Fruit fly (Drosophila melanogaster) whole organism, prepupa: ENCODE results near the gene CG46307.

ENCODE experiments used
- CG11294 ChIP-seq: fragments of 200-800 bp; sonication (Bioruptor generic); IDR thresholded peaks from 2 replicates; pipeline ENCODE4 v1.3.6; 2022; ENCODE audit warnings: missing biosample characterization, missing genetic modification characterization
- CG11762 ChIP-seq: fragments of 200-800 bp; sonication (Bioruptor generic); optimal IDR thresholded peaks from 3 replicates; lab custom pipeline; 2016; ENCODE audit warnings: missing biosample characterization, missing genetic modification characterization; ENCODE audit not compliant: insufficient read depth
- CG11902 ChIP-seq: fragments of 200-800 bp; sonication (Bioruptor generic); optimal IDR thresholded peaks from 3 replicates; lab custom pipeline; 2016; ENCODE audit warnings: missing biosample characterization, missing genetic modification characterization
- CG16779 ChIP-seq: fragments of 200-800 bp; sonication (Bioruptor generic); optimal IDR thresholded peaks from 3 replicates; lab custom pipeline; 2017; ENCODE audit warnings: missing biosample characterization, mild to moderate bottlenecking, missing genetic modification characterization
- CG3032 ChIP-seq: fragments of 200-800 bp; optimal IDR thresholded peaks from 2 replicates; lab custom pipeline; 2019; ENCODE audit warnings: missing biosample characterization, mild to moderate bottlenecking, missing genetic modification characterization, moderate library complexity
- CG6163 ChIP-seq: fragments of 200-800 bp; sonication (Bioruptor generic); IDR thresholded peaks from 3 replicates; pipeline ENCODE4 v1.3.6; 2022; ENCODE audit warnings: missing biosample characterization, missing genetic modification characterization
- CG6854 ChIP-seq: fragments of 200-800 bp; sonication (Bioruptor generic); optimal IDR thresholded peaks from 2 replicates; lab custom pipeline; 2017; ENCODE audit warnings: missing biosample characterization, mild to moderate bottlenecking, missing genetic modification characterization
- CG8119 ChIP-seq: fragments of 200-800 bp; sonication (Bioruptor generic); IDR thresholded peaks from 3 replicates; pipeline ENCODE4 v1.3.6; 2022; ENCODE audit warnings: missing biosample characterization, missing genetic modification characterization
- CG8632 ChIP-seq: fragments of 200-800 bp; sonication (Bioruptor generic); optimal IDR thresholded peaks from 3 replicates; lab custom pipeline; 2016; ENCODE audit warnings: missing biosample characterization, missing genetic modification characterization
- Ets96B ChIP-seq: fragments of 200-800 bp; optimal IDR thresholded peaks from 2 replicates; lab custom pipeline; 2019; ENCODE audit warnings: missing biosample characterization, mild to moderate bottlenecking, missing genetic modification characterization, moderate library complexity
- Met ChIP-seq: fragments of 200-800 bp; sonication (Bioruptor generic); optimal IDR thresholded peaks from 3 replicates; lab custom pipeline; 2016; ENCODE audit warnings: missing biosample characterization, missing genetic modification characterization
- OdsH ChIP-seq: fragments of 200-800 bp; sonication (Bioruptor generic); optimal IDR thresholded peaks from 3 replicates; lab custom pipeline; 2016; ENCODE audit warnings: missing biosample characterization, missing genetic modification characterization
- Smox ChIP-seq: fragments of 200-800 bp; sonication (Bioruptor generic); optimal IDR thresholded peaks from 3 replicates; lab custom pipeline; 2016; ENCODE audit warnings: missing biosample characterization, missing genetic modification characterization
- Sox15 ChIP-seq: fragments of 200-800 bp; sonication (Bioruptor generic); optimal IDR thresholded peaks from 3 replicates; lab custom pipeline; 2016; ENCODE audit warnings: missing biosample characterization, missing genetic modification characterization
- dac ChIP-seq: fragments of 200-800 bp; sonication (Bioruptor generic); optimal IDR thresholded peaks from 2 replicates; lab custom pipeline; 2017; ENCODE audit warnings: missing biosample characterization, mild to moderate bottlenecking, missing genetic modification characterization
- dsx ChIP-seq: fragments of 200-800 bp; optimal IDR thresholded peaks from 3 replicates; lab custom pipeline; 2019; ENCODE audit warnings: missing biosample characterization, mild to moderate bottlenecking, missing genetic modification characterization, moderate library complexity; ENCODE audit not compliant: poor library complexity, severe bottlenecking
- eg ChIP-seq: fragments of 200-800 bp; sonication (Bioruptor generic); IDR thresholded peaks from 3 replicates; pipeline ENCODE4 v1.3.6; 2022; ENCODE audit warnings: missing biosample characterization, missing genetic modification characterization
- esn ChIP-seq: fragments of 200-800 bp; sonication (Bioruptor generic); optimal IDR thresholded peaks from 2 replicates; lab custom pipeline; 2016; ENCODE audit warnings: missing biosample characterization, mild to moderate bottlenecking, missing genetic modification characterization, moderate library complexity
- fd59A ChIP-seq: fragments of 200-800 bp; sonication (Bioruptor generic); optimal IDR thresholded peaks from 2 replicates; lab custom pipeline; 2017; ENCODE audit warnings: missing biosample characterization, mild to moderate bottlenecking, missing genetic modification characterization, missing genetic modification reagents
- fd85E ChIP-seq: fragments of 200-800 bp; sonication (Bioruptor generic); optimal IDR thresholded peaks from 3 replicates; lab custom pipeline; 2016; ENCODE audit warnings: missing biosample characterization, missing genetic modification characterization
- fkh ChIP-seq: fragments of 200-800 bp; sonication (Bioruptor generic); optimal IDR thresholded peaks from 3 replicates; lab custom pipeline; 2017; ENCODE audit warnings: missing biosample characterization, mild to moderate bottlenecking, missing genetic modification characterization, moderate library complexity
- spab ChIP-seq: fragments of 200-800 bp; sonication (Bioruptor generic); optimal IDR thresholded peaks from 2 replicates; lab custom pipeline; 2017; ENCODE audit warnings: missing biosample characterization, mild to moderate bottlenecking, missing genetic modification characterization, missing genetic modification reagents
- svp ChIP-seq: fragments of 200-800 bp; sonication (Bioruptor generic); peaks from one replicate; lab custom pipeline; 2016; ENCODE audit warnings: missing biosample characterization, missing genetic modification characterization
- vri ChIP-seq: fragments of 200-800 bp; sonication (Bioruptor generic); optimal IDR thresholded peaks from 3 replicates; lab custom pipeline; 2016; ENCODE audit warnings: missing biosample characterization, mild to moderate bottlenecking, missing genetic modification characterization

Gene CG46307

dm6 chr2L:21168295-21169159, 64.2 kb downstream of the CG46307 start, which contains the start of the genes mAcon1, CG43345 and CG43346 (continued):
- TF ChIP-seq esn (GFP tag; lab: Kevin White, UChicago) (peak; percentile 89), Smox (GFP tag; lab: Kevin White, UChicago) (no peak), Ets96B (tag; lab: Kevin White, UChicago) (peak; percentile 66), dsx (GFP tag; lab: Kevin White, UChicago) (no peak), CG6163 (peak; percentile 45; the same call in 1 of the 3 replicates), dac (GFP tag; lab: Kevin White, UChicago) (peak; percentile 43), CG8119 (GFP tag; lab: Robert Waterston, UW) (peak; percentile 65; the same call in 2 of the 3 replicates), fkh (GFP tag; lab: Kevin White, UChicago) (peak; percentile 89)

DNA sequence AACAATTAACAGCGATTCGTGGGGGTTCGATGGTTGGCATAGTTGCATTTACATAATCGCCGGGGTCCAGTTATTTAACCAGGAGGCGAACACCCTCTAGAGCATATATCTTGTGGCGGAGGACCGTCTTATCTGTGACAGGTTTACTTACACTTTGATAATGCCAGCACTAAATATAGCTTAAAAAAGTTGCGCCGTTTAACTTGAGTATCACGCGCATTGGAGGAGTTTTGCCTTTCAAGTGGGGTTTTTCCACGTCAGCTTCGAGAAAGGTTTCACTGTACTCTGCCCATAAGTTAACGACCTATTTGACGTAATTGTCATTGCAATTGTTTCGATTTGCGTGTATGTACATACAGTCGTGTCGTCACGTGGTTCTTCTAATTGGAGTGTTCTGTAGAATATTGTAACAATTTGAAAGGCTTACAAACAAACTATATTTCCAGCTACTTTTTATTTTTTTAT, 64.8 kb downstream of the CG46307 start:
- TF ChIP-seq vri (GFP tag; lab: Kevin White, UChicago) (peak; percentile 71), CG8632 (GFP tag; lab: Kevin White, UChicago) (no peak), CG6163 (no peak)
- TF ChIP-seq, all 60 proteins: peak for 1

DNA sequence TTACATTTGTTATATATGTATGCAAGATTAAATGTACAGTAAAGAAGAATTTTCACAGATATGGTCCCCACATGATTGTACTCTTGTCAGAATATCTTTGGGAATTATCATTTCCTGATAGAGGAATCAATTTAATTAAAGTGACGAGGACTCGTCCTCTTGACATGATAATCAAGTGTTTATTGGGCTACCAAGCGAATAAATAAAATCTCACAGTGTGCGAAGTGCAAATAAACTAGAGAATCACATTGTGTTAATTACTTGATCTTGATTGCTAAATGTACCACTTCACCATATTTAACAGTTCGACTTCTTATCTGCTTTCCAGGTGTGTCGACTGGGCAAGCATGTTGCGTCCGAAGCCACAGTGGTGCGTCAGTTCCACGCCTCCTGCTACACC, 65.5 kb downstream of the CG46307 start:
- TF ChIP-seq svp (GFP tag; lab: Kevin White, UChicago) (peak; percentile 69), CG11902 (GFP tag; lab: Kevin White, UChicago) (no peak)

dm6 chr2L:21172922-21173321, 68.6 kb downstream of the CG46307 start, which contains the start of gene CG31627:
TSS of gene CG31627 (plus strand) at chr2L:21173222.
- TF ChIP-seq fd85E (GFP tag; lab: Kevin White, UChicago) (no peak), fkh (GFP tag; lab: Kevin White, UChicago) (no peak), fd59A (GFP tag; lab: Kevin White, UChicago) (no peak), CG8632 (GFP tag; lab: Kevin White, UChicago) (no peak), Sox15 (GFP tag; lab: Kevin White, UChicago) (no peak), spab (GFP tag; lab: Kevin White, UChicago) (no peak), CG16779 (tag; lab: Kevin White, UChicago) (no peak)

- TF ChIP-seq fkh (GFP tag; lab: Kevin White, UChicago) (no peak), esn (GFP tag; lab: Kevin White, UChicago) (no peak), CG11762 (no peak), vri (GFP tag; lab: Kevin White, UChicago) (peak; percentile 81), dsx (GFP tag; lab: Kevin White, UChicago) (no peak), OdsH (GFP tag; lab: Kevin White, UChicago) (no peak), CG11294 (GFP tag; lab: Robert Waterston, UW) (no peak), CG6854 (GFP tag; lab: Kevin White, UChicago) (no peak), svp (GFP tag; lab: Kevin White, UChicago) (peak; percentile 100), dac (GFP tag; lab: Kevin White, UChicago) (no peak)
These were observed 74.3 kb downstream of the CG46307 start for dm6 chr2L:21178436-21179216.

DNA sequence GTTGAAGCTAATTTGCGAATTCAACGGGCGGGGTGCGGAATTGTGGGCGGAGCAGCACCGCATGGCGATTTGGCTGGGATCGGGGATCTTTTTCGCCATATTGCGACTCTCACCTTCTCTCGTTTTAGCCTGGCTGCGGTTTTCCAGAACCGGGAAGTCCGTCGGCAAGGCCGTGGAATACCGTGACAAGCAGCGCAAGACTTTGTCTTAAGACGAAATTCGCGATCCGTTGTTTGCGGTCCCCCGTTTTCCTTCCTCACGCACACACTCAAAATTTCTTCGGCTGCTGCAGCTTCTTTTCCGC, 74.8 kb downstream of the CG46307 start:
- no peak for TF ChIP-seq eg (GFP tag; lab: Robert Waterston, UW)
- TF ChIP-seq CG3032 (tag; lab: Kevin White, UChicago) = no peak
- no peak for TF ChIP-seq Met (GFP tag; lab: Kevin White, UChicago)
